Worm (Caenorhabditis elegans): ENCODE data around the gene grl-14.

Gene grl-14

ce11 chrV:20850580-20850979 is 25.2 kb downstream of the grl-14 start, which contains the start of gene clec-264:
Gene clec-264 (minus strand): TSS chrV:20850701.
- TF ChIP-seq rnt-1 (tag; optimal IDR thresholded peaks at IDR 0.05), result peak; percentile 45
- no peak for TF ChIP-seq sptf-1 (tag; optimal IDR thresholded peaks at IDR 0.05)
- TF ChIP-seq unc-86 (tag; optimal IDR thresholded peaks at IDR 0.05), result no peak
- TF ChIP-seq blmp-1 (tag; optimal IDR thresholded peaks at IDR 0.05), result no peak

- peak; percentile 53 for TF ChIP-seq tbx-2 (tag; optimal IDR thresholded peaks at IDR 0.05)
- TF ChIP-seq nhr-20 (tag; optimal IDR thresholded peaks at IDR 0.05), result peak; percentile 63
- peak; percentile 76 for TF ChIP-seq rnt-1 (tag; optimal IDR thresholded peaks at IDR 0.05)
- peak; percentile 56 for TF ChIP-seq nhr-90 (tag; optimal IDR thresholded peaks at IDR 0.05; ENCODE audit: poor library complexity)
- peak; percentile 68 for TF ChIP-seq nhr-47 (tag; optimal IDR thresholded peaks at IDR 0.05)
- TF ChIP-seq zip-4 (GFP tag; optimal IDR thresholded peaks at IDR 0.05), result no peak
- TF ChIP-seq nhr-71 (tag; optimal IDR thresholded peaks at IDR 0.05), result peak; percentile 66
- TF ChIP-seq dpl-1 (GFP tag; optimal IDR thresholded peaks at IDR 0.05), result peak in 2 of 3 experiments; percentile 22 to 23
- TF ChIP-seq sup-37 (GFP tag; optimal IDR thresholded peaks at IDR 0.05), result no peak
- peak; percentile 0 for TF ChIP-seq blmp-1 (tag; optimal IDR thresholded peaks at IDR 0.05)
- peak; percentile 27 for TF ChIP-seq sox-4 (tag; optimal IDR thresholded peaks at IDR 0.05)
- peak; percentile 35 for TF ChIP-seq dsc-1 (tag; optimal IDR thresholded peaks at IDR 0.05)
- TF ChIP-seq lin-13 (GFP tag; optimal IDR thresholded peaks at IDR 0.05), result peak; percentile 24
- peak; percentile 38 for TF ChIP-seq xbp-1 (tag; optimal IDR thresholded peaks at IDR 0.05)
- peak in 2 of 3 experiments; percentile 44 to 64 for TF ChIP-seq ceh-82 (tag; optimal IDR thresholded peaks at IDR 0.05)
- peak in 1 of 6 experiments; percentile 22 for TF ChIP-seq elt-3 (tag; optimal IDR thresholded peaks at IDR 0.05)
- TF ChIP-seq lsy-2 (tag; optimal IDR thresholded peaks at IDR 0.05), result peak; percentile 59 to 71
- TF ChIP-seq unc-86 (tag; optimal IDR thresholded peaks at IDR 0.05), result peak; percentile 1
- TF ChIP-seq mep-1 (tag; optimal IDR thresholded peaks at IDR 0.05), result no peak
- no peak for TF ChIP-seq mdl-1 (tag; optimal IDR thresholded peaks at IDR 0.05)
- no peak for TF ChIP-seq nhr-12 (tag; optimal IDR thresholded peaks at IDR 0.05)
- no peak for TF ChIP-seq isw-1 (GFP tag; IDR thresholded peaks at IDR 0.05)
- no peak for TF ChIP-seq grh-1 (GFP tag; IDR thresholded peaks at IDR 0.05)
- peak; percentile 10 to 44 for TF ChIP-seq efl-1 (optimal IDR thresholded peaks at IDR 0.05)
- TF ChIP-seq efl-1 (GFP tag; optimal IDR thresholded peaks at IDR 0.05 in 1 of 2), result peak; percentile 17 to 94
- TF ChIP-seq lin-39 (tag; optimal IDR thresholded peaks at IDR 0.05), result peak; percentile 4
- peak; percentile 71 for TF ChIP-seq snu-23 (GFP tag; optimal IDR thresholded peaks at IDR 0.05)
- TF ChIP-seq aly-2 (tag; optimal IDR thresholded peaks at IDR 0.05), result no peak
- TF ChIP-seq nhr-19 (GFP tag; conservative IDR thresholded peaks at IDR 0.05), result no peak
- TF ChIP-seq lin-35 (GFP tag; optimal IDR thresholded peaks at IDR 0.05), result peak; percentile 6 to 43
- peak; percentile 6 for TF ChIP-seq unc-130 (tag; optimal IDR thresholded peaks at IDR 0.05)
- TF ChIP-seq ets-5 (GFP tag; IDR thresholded peaks at IDR 0.05), result no peak
- no peak for TF ChIP-seq ceh-90 (tag; optimal IDR thresholded peaks at IDR 0.05)
- TF ChIP-seq nhr-85 (tag), result no peak
- peak in 1 of 2 experiments; percentile 17 for TF ChIP-seq ztf-11 (tag; optimal IDR thresholded peaks at IDR 0.05)
- TF ChIP-seq skn-1 (tag; optimal IDR thresholded peaks at IDR 0.05), result peak; percentile 58
- TF ChIP-seq swsn-7 (tag; optimal IDR thresholded peaks at IDR 0.05), result peak; percentile 61
- TF ChIP-seq pax-3 (tag; optimal IDR thresholded peaks at IDR 0.05), result no peak
- peak; percentile 44 for TF ChIP-seq lir-3 (tag; optimal IDR thresholded peaks at IDR 0.05; ENCODE audit: poor library complexity)
- peak; percentile 65 for TF ChIP-seq snpc-4 (tag; optimal IDR thresholded peaks at IDR 0.05)
Observed at ce11 chrV:20851847-20852386, 26.6 kb downstream of the grl-14 start, which contains the start of gene ndua-1. Gene ndua-1 (minus strand): TSS chrV:20851897.

All from whole organism, L1 larva.